Worm (Caenorhabditis elegans) whole organism, L2 larva: ENCODE measurements around the gene nhr-57.

ENCODE experiments used
- ZK546.5 ChIP-seq: sonication (generic microtip); optimal IDR thresholded peaks from 2 replicates; lab custom pipeline; 2017; ENCODE audit warnings: missing biosample characterization, missing genetic modification characterization
- ama-1 ChIP-seq: fragments of 150-350 bp; optimal IDR thresholded peaks from 2 replicates; lab custom pipeline; 2018; ENCODE audit warnings: inconsistent platforms
- blmp-1 ChIP-seq: sonication (generic microtip); optimal IDR thresholded peaks from 2 replicates; lab custom pipeline; 2017; ENCODE audit warnings: missing genetic modification characterization, mild to moderate bottlenecking, missing compliant biosample characterization, antibody characterized with exemption, moderate library complexity; ENCODE audit not compliant: insufficient read depth
- elt-1 ChIP-seq: fragments of 150-350 bp; optimal IDR thresholded peaks from 2 replicates; lab custom pipeline; 2014; ENCODE audit warnings: missing biosample characterization, missing genetic modification characterization
- lin-39 ChIP-seq: fragments of 150-350 bp; optimal IDR thresholded peaks from 2 replicates; lab custom pipeline; 2014; ENCODE audit warnings: missing biosample characterization, missing genetic modification reagents, missing genetic modification characterization
- unc-62 ChIP-seq: fragments of 150-350 bp; optimal IDR thresholded peaks from 2 replicates; lab custom pipeline; 2014; ENCODE audit warnings: missing biosample characterization, missing genetic modification reagents, missing genetic modification characterization

DNA sequence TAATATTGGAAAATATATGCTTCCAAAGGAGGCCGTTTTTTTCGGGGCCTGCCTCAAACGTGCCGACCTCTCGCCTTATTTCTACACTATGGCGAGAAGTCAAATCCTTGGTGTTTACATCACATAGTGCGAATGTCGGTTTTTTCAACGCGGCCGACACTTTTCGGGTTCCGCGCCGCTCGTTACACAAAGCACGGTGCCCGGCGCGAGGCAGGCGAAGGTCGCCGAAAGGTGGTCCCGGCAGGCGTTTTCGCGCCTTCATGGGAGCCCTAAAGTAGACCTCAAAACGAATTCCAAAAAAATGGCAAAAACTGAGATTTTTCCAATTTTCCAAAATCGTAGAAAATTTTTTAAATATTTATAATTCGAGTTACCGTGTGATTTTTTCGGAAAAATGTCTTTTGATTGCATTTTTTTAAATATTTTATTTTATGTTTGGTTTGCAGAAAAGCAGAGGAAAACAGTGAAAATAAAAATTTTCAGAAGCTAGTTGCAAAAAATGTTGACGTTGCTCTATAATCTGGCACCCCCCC is 6.1 kb upstream of the nhr-57 start, which contains the start of gene T05B4.12:
- TF ChIP-seq ZK546.5 (tag; lab: Kevin White, UChicago) (no peak), unc-62 (GFP tag; lab: Kevin White, UChicago) (no peak), elt-1 (no peak), lin-39 (tag; lab: Kevin White, UChicago) (no peak), ama-1 (lab: Kevin White, UChicago) (no peak), blmp-1 (tag; lab: Kevin White, UChicago) (no peak)
